Worm (Caenorhabditis elegans): ENCODE results near the gene metl-6.

metl-6 gene

ce11 chrIII:3926801-3927200 is 5.3 kb upstream of the metl-6 start:
- TF ChIP-seq nhr-11 (tag; optimal IDR thresholded peaks at IDR 0.05) (no peak), ztf-4 (tag; optimal IDR thresholded peaks at IDR 0.05) (no peak), unc-62 (GFP tag; optimal IDR thresholded peaks at IDR 0.05) (no peak), fos-1 (tag; optimal IDR thresholded peaks at IDR 0.05) (peak; percentile 15), dmd-4 (tag; optimal IDR thresholded peaks at IDR 0.05) (no peak), ztf-1 (GFP tag; conservative IDR thresholded peaks at IDR 0.05) (no peak), crh-2 (tag; optimal IDR thresholded peaks at IDR 0.05) (no peak), nhr-10 (tag; optimal IDR thresholded peaks at IDR 0.05) (no peak)

- no peak for TF ChIP-seq nhr-6 (tag; optimal IDR thresholded peaks at IDR 0.05)
- TF ChIP-seq mab-5 (tag; optimal IDR thresholded peaks at IDR 0.05): no peak
- TF ChIP-seq ztf-11 (tag; optimal IDR thresholded peaks at IDR 0.05): no peak
- no peak for TF ChIP-seq zag-1 (tag; optimal IDR thresholded peaks at IDR 0.05)
- TF ChIP-seq aly-2 (tag; optimal IDR thresholded peaks at IDR 0.05): no peak
- TF ChIP-seq nhr-23 (tag; optimal IDR thresholded peaks at IDR 0.05): no peak
- TF ChIP-seq sem-4 (tag; optimal IDR thresholded peaks at IDR 0.05): no peak
- TF ChIP-seq ztf-4 (tag; optimal IDR thresholded peaks at IDR 0.05): no peak
- TF ChIP-seq nhr-77 (tag; optimal IDR thresholded peaks at IDR 0.05): no peak
- TF ChIP-seq nhr-237 (tag; optimal IDR thresholded peaks at IDR 0.05): no peak
- no peak for TF ChIP-seq ceh-82 (tag; optimal IDR thresholded peaks at IDR 0.05)
Measured at ce11 chrIII:3926116-3926515, 4.6 kb upstream of the metl-6 start, which contains the start of gene ZK1058.9. TSS of gene ZK1058.9 (minus strand) at chrIII:3926216.

ce11 chrIII:3918569-3918968 is 2.9 kb downstream of the metl-6 start, which contains the start of gene ZK1058.3:
TSS of gene ZK1058.3 (plus strand) at chrIII:3918869.
- TF ChIP-seq ztf-1 (GFP tag; conservative IDR thresholded peaks at IDR 0.05): no peak
- no peak for TF ChIP-seq lsy-2 (tag; optimal IDR thresholded peaks at IDR 0.05)
- no peak for TF ChIP-seq nhr-11 (tag; optimal IDR thresholded peaks at IDR 0.05)
- TF ChIP-seq elt-1 (tag; optimal IDR thresholded peaks at IDR 0.05): no peak
- TF ChIP-seq lin-13 (GFP tag; optimal IDR thresholded peaks at IDR 0.05): no peak
- no peak for TF ChIP-seq nhr-21 (tag; optimal IDR thresholded peaks at IDR 0.05)
- no peak for TF ChIP-seq dmd-4 (tag; optimal IDR thresholded peaks at IDR 0.05)
- no peak for TF ChIP-seq Y55F3AM.14 (GFP tag; optimal IDR thresholded peaks at IDR 0.05)

ce11 chrIII:3916624-3917023 is 4.9 kb downstream of the metl-6 start, which contains the start of gene ccdc-47:
TSS of gene ccdc-47 (plus strand) at chrIII:3916967.
- TF ChIP-seq sma-3 (GFP tag; optimal IDR thresholded peaks at IDR 0.05): peak; percentile 48
- TF ChIP-seq fos-1 (tag; optimal IDR thresholded peaks at IDR 0.05): peak; percentile 47
- TF ChIP-seq ama-1 (optimal IDR thresholded peaks at IDR 0.05): no peak
- no peak for TF ChIP-seq ztf-1 (GFP tag; conservative IDR thresholded peaks at IDR 0.05)
- peak; percentile 72 for TF ChIP-seq unc-55 (GFP tag; optimal IDR thresholded peaks at IDR 0.05)
- TF ChIP-seq unc-39 (tag; optimal IDR thresholded peaks at IDR 0.05): no peak
- TF ChIP-seq nhr-237 (tag; optimal IDR thresholded peaks at IDR 0.05): no peak
- peak; percentile 55 for TF ChIP-seq ztf-4 (tag; optimal IDR thresholded peaks at IDR 0.05)
- TF ChIP-seq nhr-23 (tag; optimal IDR thresholded peaks at IDR 0.05): no peak
- peak; percentile 69 for TF ChIP-seq C34F6.9 (tag; optimal IDR thresholded peaks at IDR 0.05)
- TF ChIP-seq nhr-11 (tag; optimal IDR thresholded peaks at IDR 0.05): no peak
- TF ChIP-seq lin-39 (tag; optimal IDR thresholded peaks at IDR 0.05): no peak
- TF ChIP-seq ZK546.5 (tag; optimal IDR thresholded peaks at IDR 0.05): no peak
- TF ChIP-seq aly-2 (tag; optimal IDR thresholded peaks at IDR 0.05): no peak
- no peak for TF ChIP-seq ceh-82 (tag; optimal IDR thresholded peaks at IDR 0.05)
- TF ChIP-seq nhr-21 (tag; optimal IDR thresholded peaks at IDR 0.05): no peak
- TF ChIP-seq nhr-129 (tag; optimal IDR thresholded peaks at IDR 0.05): peak; percentile 62
- peak; percentile 14 for TF ChIP-seq nhr-25 (tag; optimal IDR thresholded peaks at IDR 0.05)
- no peak for TF ChIP-seq blmp-1 (tag; optimal IDR thresholded peaks at IDR 0.05; ENCODE audit: insufficient read depth)
- TF ChIP-seq mab-5 (tag; optimal IDR thresholded peaks at IDR 0.05): peak; percentile 34
- TF ChIP-seq nhr-6 (tag; optimal IDR thresholded peaks at IDR 0.05): no peak
- TF ChIP-seq mdl-1 (tag; optimal IDR thresholded peaks at IDR 0.05): no peak
- peak; percentile 3 to 68 for TF ChIP-seq lsy-2 (tag; optimal IDR thresholded peaks at IDR 0.05)
- no peak for TF ChIP-seq ceh-16 (tag; optimal IDR thresholded peaks at IDR 0.05)
- no peak for TF ChIP-seq peb-1 (tag; optimal IDR thresholded peaks at IDR 0.05)
- TF ChIP-seq lin-11 (tag; optimal IDR thresholded peaks at IDR 0.05): peak; percentile 84
- peak; percentile 49 for TF ChIP-seq crh-2 (tag; optimal IDR thresholded peaks at IDR 0.05)
- peak; percentile 49 for TF ChIP-seq lin-13 (GFP tag; optimal IDR thresholded peaks at IDR 0.05)
- no peak for TF ChIP-seq Y55F3AM.14 (GFP tag; optimal IDR thresholded peaks at IDR 0.05)
- TF ChIP-seq zag-1 (tag; optimal IDR thresholded peaks at IDR 0.05): no peak
- peak; percentile 80 for TF ChIP-seq gmeb-1 (tag; optimal IDR thresholded peaks at IDR 0.05)
- no peak for TF ChIP-seq unc-62 (GFP tag; optimal IDR thresholded peaks at IDR 0.05)
- TF ChIP-seq snpc-4 (tag; optimal IDR thresholded peaks at IDR 0.05): peak; percentile 2
- TF ChIP-seq dmd-4 (tag; optimal IDR thresholded peaks at IDR 0.05): no peak
- no peak for TF ChIP-seq elt-3 (tag; optimal IDR thresholded peaks at IDR 0.05)
- no peak for TF ChIP-seq nhr-12 (tag; optimal IDR thresholded peaks at IDR 0.05)
- no peak for TF ChIP-seq elt-1 (tag; optimal IDR thresholded peaks at IDR 0.05)
- TF ChIP-seq R02D3.7 (tag; optimal IDR thresholded peaks at IDR 0.05): no peak
- TF ChIP-seq alr-1 (tag; optimal IDR thresholded peaks at IDR 0.05): no peak
- TF ChIP-seq sem-4 (tag; optimal IDR thresholded peaks at IDR 0.05): peak; percentile 41
- TF ChIP-seq mbf-1 (tag; optimal IDR thresholded peaks at IDR 0.05): no peak
- TF ChIP-seq sma-9 (GFP tag; optimal IDR thresholded peaks at IDR 0.05): peak; percentile 71
- no peak for TF ChIP-seq sma-9 (tag; optimal IDR thresholded peaks at IDR 0.05)
- no peak for TF ChIP-seq nhr-77 (tag; optimal IDR thresholded peaks at IDR 0.05)
